Worm (Caenorhabditis elegans) whole organism, young adult: Measurements from ENCODE around the gene Y37D8A.2.

Source experiments
- B0035.1 ChIP-seq: sonication (generic microtip); optimal IDR thresholded peaks from 2 replicates; lab custom pipeline; 2016; ENCODE audit warnings: missing genetic modification characterization, mild to moderate bottlenecking, missing compliant biosample characterization, missing genotype, missing genetic modification reagents
- C06A6.2 ChIP-seq: fragments of 200-800 bp; sonication (Bioruptor generic); conservative IDR thresholded peaks from 2 replicates; pipeline ENCODE4 v1.3.6; 2022; ENCODE audit warnings: missing genetic modification characterization, missing compliant biosample characterization
- F57C9.4 ChIP-seq: sonication (generic microtip); optimal IDR thresholded peaks from 2 replicates; lab custom pipeline; 2017; ENCODE audit warnings: mild to moderate bottlenecking, missing genetic modification characterization, missing compliant biosample characterization
- Y53F4B.3 ChIP-seq: fragments of 200-800 bp; sonication (Bioruptor generic); IDR thresholded peaks from 2 replicates; pipeline ENCODE4 v1.3.6; 2022; ENCODE audit warnings: missing genetic modification reagents, missing genetic modification characterization, missing compliant biosample characterization
- Y53G8AR.9 ChIP-seq: fragments of 200-800 bp; sonication (Bioruptor generic); conservative IDR thresholded peaks from 2 replicates; pipeline ENCODE4 v1.3.6; 2022; ENCODE audit warnings: missing genetic modification reagents, missing genetic modification characterization, missing compliant biosample characterization
- Y67H2A.10 ChIP-seq: fragments of 200-800 bp; sonication (Bioruptor generic); conservative IDR thresholded peaks from 2 replicates; pipeline ENCODE4 v1.3.6; 2022; ENCODE audit warnings: missing genetic modification reagents, missing genetic modification characterization, missing compliant biosample characterization
- akir-1 ChIP-seq: fragments of 200-800 bp; sonication (Bioruptor generic); optimal IDR thresholded peaks from 2 replicates; lab custom pipeline; 2018; ENCODE audit warnings: mild to moderate bottlenecking, missing genetic modification characterization, moderate library complexity, missing compliant biosample characterization
- ama-1 ChIP-seq, 3 experiments: fragments of 150-350 bp in 1 of 3; sonication (generic microtip) in 2 of 3; optimal IDR thresholded peaks; 2 replicates each; lab custom pipeline; 2014 to 2018; ENCODE audit warnings: missing biosample characterization in 2 of 3, missing genetic modification characterization in 2 of 3, missing genetic modification reagents in 2 of 3
- attf-5 ChIP-seq: fragments of 200-800 bp; sonication (Bioruptor generic); optimal IDR thresholded peaks from 2 replicates; lab custom pipeline; 2018; ENCODE audit warnings: mild to moderate bottlenecking, missing genetic modification characterization, missing compliant biosample characterization
- attf-6 ChIP-seq: fragments of 200-800 bp; sonication (Bioruptor generic); IDR thresholded peaks from 2 replicates; pipeline ENCODE4 v1.3.6; 2022; ENCODE audit warnings: missing genetic modification reagents, missing genetic modification characterization, missing compliant biosample characterization
- bed-1 ChIP-seq: fragments of 200-800 bp; sonication (Bioruptor generic); IDR thresholded peaks from 2 replicates; pipeline ENCODE4 v1.3.6; 2022; ENCODE audit warnings: missing genetic modification reagents, missing genetic modification characterization, missing compliant biosample characterization
- cebp-2 ChIP-seq: fragments of 200-800 bp; sonication (Bioruptor generic); IDR thresholded peaks from 2 replicates; pipeline ENCODE4 v1.3.6; 2022; ENCODE audit warnings: missing genetic modification characterization, missing compliant biosample characterization
- ceh-40 ChIP-seq: fragments of 200-800 bp; sonication (Bioruptor generic); IDR thresholded peaks from 2 replicates; pipeline ENCODE4 v1.3.6; 2022; ENCODE audit warnings: missing genetic modification characterization, missing compliant biosample characterization
- chd-7 ChIP-seq: sonication (generic microtip); optimal IDR thresholded peaks from 2 replicates; lab custom pipeline; 2016; ENCODE audit warnings: mild to moderate bottlenecking, missing genetic modification characterization, moderate library complexity, missing compliant biosample characterization
- die-1 ChIP-seq: sonication (generic microtip); optimal IDR thresholded peaks from 2 replicates; lab custom pipeline; 2016; ENCODE audit warnings: missing genotype, mild to moderate bottlenecking, missing genetic modification characterization, missing compliant biosample characterization
- egl-18 ChIP-seq: fragments of 200-800 bp; sonication (Bioruptor generic); IDR thresholded peaks from 2 replicates; pipeline ENCODE4 v1.3.6; 2022; ENCODE audit warnings: missing genetic modification reagents, missing genetic modification characterization, missing compliant biosample characterization
- egl-44 ChIP-seq: fragments of 200-800 bp; sonication (Bioruptor generic); IDR thresholded peaks from 2 replicates; pipeline ENCODE4 v1.3.6; 2022; ENCODE audit warnings: missing genetic modification reagents, missing genetic modification characterization, missing compliant biosample characterization
- ekl-4 ChIP-seq: fragments of 200-800 bp; sonication (Bioruptor generic); IDR thresholded peaks from 2 replicates; pipeline ENCODE4 v1.3.6; 2022; ENCODE audit warnings: missing genetic modification reagents, missing genetic modification characterization, missing compliant biosample characterization
- fkh-3 ChIP-seq: sonication (generic microtip); optimal IDR thresholded peaks from 2 replicates; lab custom pipeline; 2016; ENCODE audit warnings: mild to moderate bottlenecking, missing genetic modification characterization, missing compliant biosample characterization
- him-1 ChIP-seq: sonication (generic microtip); optimal IDR thresholded peaks from 2 replicates; lab custom pipeline; 2016; ENCODE audit warnings: missing genotype, missing genetic modification reagents, missing genetic modification characterization, missing compliant biosample characterization
- hlh-26 ChIP-seq: fragments of 200-800 bp; sonication (Bioruptor generic); conservative IDR thresholded peaks from 2 replicates; pipeline ENCODE4 v1.3.6; 2022; ENCODE audit warnings: missing genetic modification reagents, missing genetic modification characterization, missing compliant biosample characterization
- hmg-20 ChIP-seq: fragments of 200-800 bp; sonication (Bioruptor generic); IDR thresholded peaks from 2 replicates; pipeline ENCODE4 v1.3.6; 2022; ENCODE audit warnings: missing genetic modification reagents, missing genetic modification characterization, missing compliant biosample characterization
- hsf-1 ChIP-seq: fragments of 200-800 bp; sonication (Bioruptor generic); IDR thresholded peaks from 2 replicates; pipeline ENCODE4 v1.3.6; 2022; ENCODE audit warnings: missing genetic modification reagents, missing genetic modification characterization, missing compliant biosample characterization
- lag-1 ChIP-seq: fragments of 200-800 bp; sonication (Bioruptor generic); IDR thresholded peaks from 2 replicates; pipeline ENCODE4 v1.3.6; 2022; ENCODE audit warnings: missing genetic modification reagents, missing genetic modification characterization, missing compliant biosample characterization
- let-526 ChIP-seq: fragments of 200-800 bp; sonication (Bioruptor generic); IDR thresholded peaks from 2 replicates; pipeline ENCODE4 v1.3.6; 2022; ENCODE audit warnings: missing genetic modification reagents, missing genetic modification characterization, missing compliant biosample characterization
- lin-26 ChIP-seq: fragments of 200-800 bp; sonication (Bioruptor generic); IDR thresholded peaks from 2 replicates; pipeline ENCODE4 v1.3.6; 2022; ENCODE audit warnings: missing genetic modification reagents, missing genetic modification characterization, missing compliant biosample characterization
- lin-40 ChIP-seq: sonication (generic microtip); optimal IDR thresholded peaks from 2 replicates; lab custom pipeline; 2016; ENCODE audit warnings: missing genetic modification characterization, mild to moderate bottlenecking, missing compliant biosample characterization, missing genotype, missing genetic modification reagents
- lin-54 ChIP-seq: fragments of 200-800 bp; sonication (Bioruptor generic); optimal IDR thresholded peaks from 2 replicates; lab custom pipeline; 2018; ENCODE audit warnings: mild to moderate bottlenecking, missing genetic modification characterization, missing compliant biosample characterization
- lsy-27 ChIP-seq: sonication (generic microtip); optimal IDR thresholded peaks from 2 replicates; lab custom pipeline; 2017; ENCODE audit warnings: missing genetic modification characterization, mild to moderate bottlenecking, missing compliant biosample characterization, antibody characterized with exemption, missing genotype, borderline replicate concordance; ENCODE audit not compliant: insufficient read depth
- madf-10 ChIP-seq: sonication (generic microtip); optimal IDR thresholded peaks from 2 replicates; lab custom pipeline; 2016; ENCODE audit warnings: mild to moderate bottlenecking, missing genetic modification characterization, missing compliant biosample characterization
- madf-3 ChIP-seq: fragments of 200-800 bp; sonication (Bioruptor generic); IDR thresholded peaks from 2 replicates; pipeline ENCODE4 v1.3.6; 2022; ENCODE audit warnings: missing genetic modification reagents, missing genetic modification characterization, missing compliant biosample characterization
- nfya-2 ChIP-seq: fragments of 200-800 bp; sonication (Bioruptor generic); IDR thresholded peaks from 2 replicates; pipeline ENCODE4 v1.3.6; 2022; ENCODE audit warnings: missing genetic modification reagents, missing genetic modification characterization, missing compliant biosample characterization
- nfyb-1 ChIP-seq: fragments of 200-800 bp; sonication (Bioruptor generic); IDR thresholded peaks from 2 replicates; pipeline ENCODE4 v1.3.6; 2022; ENCODE audit warnings: missing genetic modification reagents, missing genetic modification characterization, missing compliant biosample characterization
- nhr-120 ChIP-seq: fragments of 200-800 bp; sonication (Bioruptor generic); IDR thresholded peaks from 2 replicates; pipeline ENCODE4 v1.3.6; 2022; ENCODE audit warnings: missing genetic modification characterization, missing compliant biosample characterization
- nhr-179 ChIP-seq: sonication (generic microtip); optimal IDR thresholded peaks from 2 replicates; lab custom pipeline; 2016; ENCODE audit warnings: mild to moderate bottlenecking, missing genetic modification characterization, missing compliant biosample characterization
- pbrm-1 ChIP-seq: fragments of 200-800 bp; sonication (Bioruptor generic); IDR thresholded peaks from 2 replicates; pipeline ENCODE4 v1.3.6; 2022; ENCODE audit warnings: missing genetic modification reagents, missing genetic modification characterization, missing compliant biosample characterization
- pha-4 ChIP-seq: fragments of 150-350 bp; sonication (generic microtip); optimal IDR thresholded peaks from 2 replicates; lab custom pipeline; 2014; ENCODE audit warnings: missing biosample characterization, missing genetic modification reagents, missing genetic modification characterization
- rcor-1 ChIP-seq: fragments of 200-800 bp; sonication (Bioruptor generic); IDR thresholded peaks from 2 replicates; pipeline ENCODE4 v1.3.6; 2022; ENCODE audit warnings: missing genetic modification reagents, missing genetic modification characterization, missing compliant biosample characterization
- repo-1 ChIP-seq: sonication (generic microtip); optimal IDR thresholded peaks from 2 replicates; lab custom pipeline; 2017; ENCODE audit warnings: mild to moderate bottlenecking, missing genetic modification characterization, missing compliant biosample characterization
- sea-2 ChIP-seq: fragments of 200-800 bp; sonication (Bioruptor generic); IDR thresholded peaks from 2 replicates; pipeline ENCODE4 v1.3.6; 2022; ENCODE audit warnings: missing genetic modification characterization, missing compliant biosample characterization
- snpc-1.3 ChIP-seq: sonication (generic microtip); optimal IDR thresholded peaks from 2 replicates; lab custom pipeline; 2017; ENCODE audit warnings: missing genetic modification characterization, mild to moderate bottlenecking, missing compliant biosample characterization, antibody characterized with exemption, moderate library complexity, missing genotype, missing genetic modification reagents; ENCODE audit not compliant: insufficient read depth
- snpc-3.4 ChIP-seq: sonication (generic microtip); optimal IDR thresholded peaks from 2 replicates; lab custom pipeline; 2017; ENCODE audit warnings: missing genetic modification characterization, mild to moderate bottlenecking, missing compliant biosample characterization, antibody characterized with exemption, moderate library complexity, missing genotype, missing genetic modification reagents
- snpc-4 ChIP-seq, 5 experiments: fragments of 150-350 bp in 1 of 5; sonication (generic microtip) in 4 of 5; optimal IDR thresholded peaks; 2 replicates each; lab custom pipeline; 2014 to 2018; ENCODE audit warnings: missing genetic modification characterization in 5 of 5, missing biosample characterization in 3 of 5, antibody characterized with exemption in 2 of 5, mild to moderate bottlenecking in 2 of 5, missing compliant biosample characterization in 2 of 5, missing genotype in 2 of 5, moderate library complexity in 2 of 5, missing genetic modification reagents in 1 of 5
- sptf-2 ChIP-seq: fragments of 200-800 bp; sonication (Bioruptor generic); optimal IDR thresholded peaks from 2 replicates; lab custom pipeline; 2018; ENCODE audit warnings: mild to moderate bottlenecking, missing genetic modification characterization, missing compliant biosample characterization
- zim-3 ChIP-seq: sonication (generic microtip); optimal IDR thresholded peaks from 2 replicates; lab custom pipeline; 2017; ENCODE audit warnings: mild to moderate bottlenecking, missing genetic modification characterization, moderate library complexity, missing compliant biosample characterization
- ztf-25 ChIP-seq: fragments of 200-800 bp; sonication (Bioruptor generic); IDR thresholded peaks from 2 replicates; pipeline ENCODE4 v1.3.6; 2022; ENCODE audit warnings: missing genetic modification reagents, missing genetic modification characterization, missing compliant biosample characterization
- ztf-3 ChIP-seq: fragments of 200-800 bp; sonication (Bioruptor generic); optimal IDR thresholded peaks from 2 replicates; lab custom pipeline; 2018; ENCODE audit warnings: mild to moderate bottlenecking, missing genetic modification characterization, missing compliant biosample characterization

Y37D8A.2 gene

DNA sequence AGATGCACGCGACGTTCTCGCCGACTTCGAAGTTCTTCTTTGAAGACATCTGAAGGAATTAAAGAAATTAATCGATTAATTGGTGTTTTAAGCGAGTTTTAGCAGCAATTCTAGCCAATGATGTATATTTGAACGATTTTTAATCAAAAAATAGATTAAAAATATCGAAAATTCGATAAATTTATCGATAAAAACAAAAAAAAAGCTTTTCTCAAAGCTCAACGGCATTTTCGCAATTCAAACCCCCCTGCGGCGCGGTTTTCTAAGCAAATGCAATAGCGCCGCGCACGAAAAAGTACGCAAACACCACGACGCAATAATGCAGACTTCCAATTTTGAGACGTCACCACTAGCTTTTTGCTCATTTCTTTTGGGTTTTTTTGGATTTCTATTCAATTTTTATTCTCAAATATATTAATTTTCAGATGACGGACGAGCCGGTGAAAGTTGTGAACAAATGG is 54.6 kb downstream of the Y37D8A.2 start, which contains the start of the genes mrg-1 and spcs-2:
Gene mrg-1 (minus strand): TSS at position 51 of the 461 bp plus-strand sequence.
Gene spcs-2 (plus strand): TSS at position 426 of the 461 bp plus-strand sequence.
- no peak for TF ChIP-seq die-1 (tag; lab: Kevin White, UChicago)
- TF ChIP-seq him-1 (tag; lab: Kevin White, UChicago): peak; percentile 38
- no peak for TF ChIP-seq pha-4 (tag; lab: Kevin White, UChicago)
- peak; percentile 48; the same call in 1 of the 2 replicates for TF ChIP-seq lin-26 (GFP tag; lab: Robert Waterston, UW)
- TF ChIP-seq F57C9.4 (tag; lab: Kevin White, UChicago): no peak
- TF ChIP-seq ceh-40 (GFP tag; lab: Robert Waterston, UW): no peak
- TF ChIP-seq cebp-2 (GFP tag; lab: Robert Waterston, UW): no peak
- TF ChIP-seq ztf-25: 0 out of 2 replicates have a peak, but pooled peaks have one; percentile 68
- TF ChIP-seq Y67H2A.10 (GFP tag; lab: Robert Waterston, UW): no peak
- peak; percentile 50; the same call in 1 of the 2 replicates for TF ChIP-seq egl-44 (GFP tag; lab: Robert Waterston, UW)
- no peak for TF ChIP-seq nhr-179
- TF ChIP-seq lag-1 (GFP tag; lab: Robert Waterston, UW): no peak
- TF ChIP-seq ztf-3 (GFP tag; lab: Kevin White, UChicago): no peak
- no peak for TF ChIP-seq nhr-120 (GFP tag; lab: Robert Waterston, UW)
- no peak for TF ChIP-seq Y53F4B.3
- TF ChIP-seq C06A6.2 (GFP tag; lab: Robert Waterston, UW): peak; percentile 80
- TF ChIP-seq ekl-4: peak; percentile 76
- TF ChIP-seq fkh-3 (tag; lab: Kevin White, UChicago): no peak
- TF ChIP-seq egl-18 (GFP tag; lab: Robert Waterston, UW): no peak
- peak; percentile 91 for TF ChIP-seq pbrm-1 (GFP tag; lab: Robert Waterston, UW)
- peak; percentile 97 for TF ChIP-seq attf-5
- TF ChIP-seq snpc-1.3 (tag; lab: Kevin White, UChicago): peak; percentile 88
- TF ChIP-seq hmg-20 (GFP tag; lab: Robert Waterston, UW): 0 out of 2 replicates have a peak, but pooled peaks have one; percentile 13
- TF ChIP-seq Y53G8AR.9 (GFP tag; lab: Robert Waterston, UW): peak; percentile 90
- no peak for TF ChIP-seq akir-1 (GFP tag; lab: Kevin White, UChicago)
- peak; percentile 82 for TF ChIP-seq rcor-1 (GFP tag; lab: Robert Waterston, UW)
- peak; percentile 88 for TF ChIP-seq lin-40 (tag; lab: Kevin White, UChicago)
- peak; percentile 68 for TF ChIP-seq madf-10 (tag; lab: Kevin White, UChicago)
- no peak for TF ChIP-seq attf-6
- no peak for TF ChIP-seq hsf-1 (GFP tag; lab: Robert Waterston, UW)
- no peak for TF ChIP-seq sptf-2 (GFP tag; lab: Kevin White, UChicago)
- peak; percentile 77 for TF ChIP-seq nfyb-1 (GFP tag; lab: Robert Waterston, UW)
- TF ChIP-seq lin-54 (GFP tag; lab: Kevin White, UChicago): peak; percentile 95
- TF ChIP-seq ama-1 (optimal IDR thresholded peaks at IDR 0.05; lab: Kevin White, UChicago): no peak
- TF ChIP-seq ama-1 (GFP tag; optimal IDR thresholded peaks at IDR 0.05; lab: Kevin White, UChicago): peak in 1 of 2 experiments; percentile 55
- TF ChIP-seq sea-2 (GFP tag; lab: Robert Waterston, UW): no peak
- TF ChIP-seq chd-7 (tag; lab: Kevin White, UChicago): no peak
- no peak for TF ChIP-seq nfya-2 (GFP tag; lab: Robert Waterston, UW)
- no peak for TF ChIP-seq let-526
- no peak for TF ChIP-seq zim-3
- peak; percentile 88 for TF ChIP-seq snpc-3.4 (tag; lab: Kevin White, UChicago)
- TF ChIP-seq bed-1 (GFP tag; lab: Robert Waterston, UW): no peak
- TF ChIP-seq B0035.1 (tag; lab: Kevin White, UChicago): peak; percentile 1
- TF ChIP-seq lsy-27 (tag; lab: Kevin White, UChicago): peak; percentile 55
- peak; percentile 89 for TF ChIP-seq madf-3 (GFP tag; lab: Robert Waterston, UW)
- no peak for TF ChIP-seq repo-1 (tag; lab: Kevin White, UChicago)
- peak; percentile 42 for TF ChIP-seq snpc-4 (GFP tag; optimal IDR thresholded peaks at IDR 0.05; lab: Kevin White, UChicago)
- peak in 3 of 4 experiments; percentile 57 to 72 (median 62) for TF ChIP-seq snpc-4 (tag; optimal IDR thresholded peaks at IDR 0.05; lab: Kevin White, UChicago)
- no peak for TF ChIP-seq hlh-26
